Fruit fly (Drosophila melanogaster): Measurements from ENCODE around the gene eEF2.

eEF2 gene

DNA sequence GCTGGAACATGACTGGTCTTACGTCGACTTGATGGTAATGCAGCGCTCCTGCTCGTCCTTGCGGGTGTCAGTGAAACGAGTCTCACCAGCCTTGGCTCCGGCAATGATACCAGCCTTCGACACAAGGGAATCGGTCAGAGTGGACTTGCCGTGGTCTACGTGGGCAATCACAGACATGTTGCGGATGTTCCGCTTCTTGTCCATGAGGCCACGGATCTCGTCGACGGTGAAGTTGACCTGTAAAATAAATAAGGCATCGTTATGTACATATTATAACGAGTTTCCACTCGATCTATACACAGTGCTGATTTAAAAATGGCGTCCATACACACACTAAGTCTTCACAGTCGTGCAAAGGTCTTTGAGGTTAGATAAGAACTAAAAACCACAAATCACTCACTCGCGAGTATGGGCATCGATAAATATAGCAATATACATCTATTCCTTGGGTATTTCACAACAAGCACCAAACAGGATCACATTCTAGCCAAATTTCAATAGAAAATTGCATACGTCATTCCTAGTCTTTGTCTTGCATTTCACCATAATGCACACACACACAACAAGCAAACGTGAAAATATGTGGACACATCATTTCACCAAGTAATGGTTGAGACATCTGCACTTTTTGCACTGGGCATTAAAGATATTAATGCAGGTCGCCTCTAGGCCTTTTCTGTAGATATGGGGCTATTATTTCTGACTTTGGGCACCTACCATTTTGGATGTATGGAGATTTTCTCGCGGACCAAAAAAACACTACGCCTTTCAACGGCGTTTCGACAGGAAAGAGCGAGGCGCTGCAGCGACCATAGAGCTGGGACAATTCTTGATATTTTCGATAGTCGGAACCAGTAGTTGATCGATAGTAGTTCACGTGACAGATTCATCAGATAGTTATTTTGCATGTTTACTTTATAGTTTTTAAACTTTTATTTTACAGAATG, at the start of gene eEF2:
TSS of gene eEF2 (minus strand) at position 843 of the 947 bp plus-strand sequence.
- TF ChIP-seq CG9817 (tag; optimal IDR thresholded peaks at IDR 0.05) (peak; percentile 70), jigr1 (GFP tag; IDR thresholded peaks at IDR 0.05) (peak; percentile 73; the same call in 1 of the 3 replicates), CG14441 (GFP tag; IDR thresholded peaks at IDR 0.05) (no peak; the same call in 1 of the 2 replicates), Antp (GFP tag; optimal IDR thresholded peaks at IDR 0.05) (peak; percentile 43), nom (GFP tag; optimal IDR thresholded peaks at IDR 0.05) (peak; percentile 79), cg (GFP tag; optimal IDR thresholded peaks at IDR 0.05) (peak; percentile 69), maf-S (GFP tag; optimal IDR thresholded peaks at IDR 0.05) (peak; percentile 73), CG7556 (GFP tag; optimal IDR thresholded peaks at IDR 0.05) (peak; percentile 29), PHDP (tag; optimal IDR thresholded peaks at IDR 0.05) (peak; percentile 83), CG7839 (tag; optimal IDR thresholded peaks at IDR 0.05) (peak; percentile 68), cad (GFP tag; optimal IDR thresholded peaks at IDR 0.05) (no peak), btn (GFP tag; optimal IDR thresholded peaks at IDR 0.05) (peak; percentile 37), unpg (GFP tag; optimal IDR thresholded peaks at IDR 0.05) (peak; percentile 79), ttk (GFP tag; IDR thresholded peaks at IDR 0.05) (no peak; the same call in 1 of the 2 replicates), CG6689 (GFP tag; IDR thresholded peaks at IDR 0.05) (peak; percentile 38; the same call in 1 of the 2 replicates), sd (tag; optimal IDR thresholded peaks at IDR 0.05) (peak; percentile 66), sc (optimal IDR thresholded peaks at IDR 0.05) (no peak), sc (GFP tag; optimal IDR thresholded peaks at IDR 0.05) (peak; percentile 54), CG8478 (optimal IDR thresholded peaks at IDR 0.05) (no peak), nmo (GFP tag; optimal IDR thresholded peaks at IDR 0.05) (peak; percentile 68), gfzf (GFP tag; optimal IDR thresholded peaks at IDR 0.05) (peak; percentile 12), Gsc (GFP tag; IDR thresholded peaks at IDR 0.05) (no peak), CG18011 (GFP tag; optimal IDR thresholded peaks at IDR 0.05) (peak; percentile 68), bab2 (GFP tag; optimal IDR thresholded peaks at IDR 0.05) (peak; percentile 62), CG5953 (GFP tag; IDR thresholded peaks at IDR 0.05) (peak; percentile 84), sima (GFP tag; optimal IDR thresholded peaks at IDR 0.05) (no peak), CG15479 (GFP tag; optimal IDR thresholded peaks at IDR 0.05) (peak; percentile 46), Six4 (GFP tag; optimal IDR thresholded peaks at IDR 0.05) (peak; percentile 47), CG18764 (GFP tag; optimal IDR thresholded peaks at IDR 0.05) (peak; percentile 30), CG10462 (GFP tag; optimal IDR thresholded peaks at IDR 0.05) (peak; percentile 39), CG13624 (GFP tag; optimal IDR thresholded peaks at IDR 0.05) (peak; percentile 78), CG5180 (GFP tag; optimal IDR thresholded peaks at IDR 0.05) (peak; percentile 64), CG2120 (GFP tag; optimal IDR thresholded peaks at IDR 0.05) (peak; percentile 55), Usf (GFP tag; optimal IDR thresholded peaks at IDR 0.05) (peak; percentile 11), hkb (optimal IDR thresholded peaks at IDR 0.05) (no peak), hkb (GFP tag; IDR thresholded peaks at IDR 0.05) (peak; percentile 71), tx (GFP tag; optimal IDR thresholded peaks at IDR 0.05) (peak; percentile 57), H2.0 (GFP tag; IDR thresholded peaks at IDR 0.05) (no peak; the same call in 1 of the 2 replicates), CG31224 (GFP tag; IDR thresholded peaks at IDR 0.05) (peak; percentile 57), Mrtf (GFP tag; IDR thresholded peaks at IDR 0.05) (no peak; the same call in 2 of the 3 replicates), Blimp-1 (GFP tag; optimal IDR thresholded peaks at IDR 0.05) (no peak), gce (GFP tag; IDR thresholded peaks at IDR 0.05) (peak; percentile 72; the same call in 2 of the 3 replicates), Awh (GFP tag; IDR thresholded peaks at IDR 0.05) (no peak), slbo (GFP tag; IDR thresholded peaks at IDR 0.05) (peak; percentile 75; the same call in 1 of the 2 replicates), chm (GFP tag; IDR thresholded peaks at IDR 0.05) (peak; percentile 95), CG12744 (GFP tag; optimal IDR thresholded peaks at IDR 0.05) (peak; percentile 68), CG13123 (GFP tag; optimal IDR thresholded peaks at IDR 0.05) (peak; percentile 28), HLHmδ (GFP tag; optimal IDR thresholded peaks at IDR 0.05) (peak; percentile 93), CG8944 (GFP tag; optimal IDR thresholded peaks at IDR 0.05) (peak; percentile 51)

Measured in whole organism, embryonic.